Worm (Caenorhabditis elegans) whole organism, L1 larva: Measurements from ENCODE around the gene sfrp-1.

Source experiments
- blmp-1 ChIP-seq: fragments of 150-350 bp; optimal IDR thresholded peaks from 2 replicates; lab custom pipeline; 2014; ENCODE audit warnings: missing biosample characterization, missing genetic modification characterization
- egl-13 ChIP-seq: sonication (generic microtip); optimal IDR thresholded peaks from 2 replicates; lab custom pipeline; 2016; ENCODE audit warnings: missing genotype, missing genetic modification reagents, missing genetic modification characterization, missing compliant biosample characterization
- lsy-2 ChIP-seq, 2 experiments: fragments of 150-350 bp; optimal IDR thresholded peaks; 2 replicates each; lab custom pipeline; 2014; ENCODE audit warnings: missing biosample characterization in 2 of 2, missing genetic modification characterization in 2 of 2
- mef-2 ChIP-seq: fragments of 150-350 bp; optimal IDR thresholded peaks from 2 replicates; lab custom pipeline; 2014; ENCODE audit warnings: missing biosample characterization, missing genetic modification characterization
- nhr-77 ChIP-seq: fragments of 150-350 bp; optimal IDR thresholded peaks from 2 replicates; lab custom pipeline; 2014; ENCODE audit warnings: missing biosample characterization, missing genetic modification characterization
- nhr-85 ChIP-seq: sonication (generic microtip); peaks from one replicate; lab custom pipeline; 2016; ENCODE audit warnings: missing genetic modification characterization, inconsistent platforms, missing compliant biosample characterization
- snpc-4 ChIP-seq: fragments of 150-350 bp; optimal IDR thresholded peaks from 2 replicates; lab custom pipeline; 2014; ENCODE audit warnings: missing biosample characterization, missing genetic modification characterization
- unc-130 ChIP-seq: fragments of 150-350 bp; optimal IDR thresholded peaks from 2 replicates; lab custom pipeline; 2017; ENCODE audit warnings: missing biosample characterization, missing genetic modification characterization, inconsistent platforms
- unc-98 ChIP-seq: fragments of 200-800 bp; sonication (Bioruptor generic); IDR thresholded peaks from 2 replicates; pipeline ENCODE4 v1.3.6; 2022; ENCODE audit warnings: missing genetic modification characterization, missing compliant biosample characterization
- zag-1 ChIP-seq: fragments of 150-350 bp; optimal IDR thresholded peaks from 2 replicates; lab custom pipeline; 2014; ENCODE audit warnings: missing biosample characterization, missing genetic modification characterization

DNA sequence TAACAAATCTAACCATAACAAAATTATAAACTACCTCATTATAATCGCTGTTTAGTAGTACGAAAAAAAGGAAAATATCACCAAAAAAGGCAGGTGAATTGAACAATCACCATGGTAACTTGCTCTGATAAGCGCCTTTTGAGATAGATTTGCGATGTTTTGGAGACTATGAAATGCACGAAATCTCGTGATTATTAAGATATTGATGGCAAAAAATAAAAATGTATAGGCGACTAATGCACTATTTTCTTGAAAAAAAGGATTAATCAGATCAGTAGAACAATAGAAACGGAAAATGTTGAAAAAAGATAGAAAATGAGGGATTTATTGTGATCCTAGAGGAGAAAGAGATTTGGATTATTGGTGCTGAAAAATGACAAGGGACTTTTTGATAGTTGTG, 13.7 kb downstream of the sfrp-1 start:
- TF ChIP-seq blmp-1 (tag; lab: Kevin White, UChicago) (no peak), nhr-77 (no peak), unc-98 (GFP tag; lab: Robert Waterston, UW) (no peak), snpc-4 (tag; lab: Kevin White, UChicago) (no peak), egl-13 (tag; lab: Kevin White, UChicago) (no peak), unc-130 (no peak), mef-2 (tag; lab: Kevin White, UChicago) (no peak), lsy-2 (tag; optimal IDR thresholded peaks at IDR 0.05; lab: Kevin White, UChicago) (no peak), nhr-85 (no peak), zag-1 (tag; lab: Kevin White, UChicago) (no peak)
